Fruit fly (Drosophila melanogaster) whole organism, embryonic: ENCODE data around the gene CG12608.

Source experiments
- Abd-B ChIP-seq: fragments of 200-800 bp; sonication (Bioruptor generic); optimal IDR thresholded peaks from 2 replicates; lab custom pipeline; 2018; ENCODE audit warnings: missing biosample characterization, mild to moderate bottlenecking, missing genetic modification characterization, moderate library complexity
- BEAF-32 ChIP-seq: fragments of 200-800 bp; sonication (Bioruptor generic); optimal IDR thresholded peaks from 3 replicates; lab custom pipeline; 2017; ENCODE audit warnings: missing biosample characterization, missing genetic modification characterization, mild to moderate bottlenecking, moderate library complexity, missing genetic modification reagents
- CG10462 ChIP-seq: fragments of 200-800 bp; sonication (Bioruptor generic); optimal IDR thresholded peaks from 2 replicates; lab custom pipeline; 2016; ENCODE audit warnings: missing biosample characterization, missing genetic modification characterization
- CG10543 ChIP-seq: fragments of 200-800 bp; sonication (Bioruptor generic); optimal IDR thresholded peaks from 3 replicates; lab custom pipeline; 2017; ENCODE audit warnings: missing biosample characterization, mild to moderate bottlenecking, missing genetic modification characterization, moderate library complexity
- CG12219 ChIP-seq: fragments of 200-800 bp; sonication (Bioruptor generic); optimal IDR thresholded peaks from 3 replicates; lab custom pipeline; 2018; ENCODE audit warnings: missing biosample characterization, mild to moderate bottlenecking, missing genetic modification characterization
- CG12299 ChIP-seq: fragments of 200-800 bp; sonication (Bioruptor generic); optimal IDR thresholded peaks from 2 replicates; lab custom pipeline; 2018; ENCODE audit warnings: missing biosample characterization, mild to moderate bottlenecking, missing genetic modification characterization
- CG13123 ChIP-seq: fragments of 200-800 bp; sonication (Bioruptor generic); optimal IDR thresholded peaks from 2 replicates; lab custom pipeline; 2016; ENCODE audit warnings: missing biosample characterization, missing genetic modification characterization
- CG13287 ChIP-seq: fragments of 200-800 bp; sonication (Bioruptor generic); IDR thresholded peaks from 2 replicates; pipeline ENCODE4 v1.3.6; 2022; ENCODE audit warnings: missing biosample characterization, missing genetic modification characterization; ENCODE audit not compliant: partially characterized antibody
- CG14710 ChIP-seq: fragments of 200-800 bp; sonication (Bioruptor generic); optimal IDR thresholded peaks from 3 replicates; lab custom pipeline; 2019; ENCODE audit warnings: missing biosample characterization, mild to moderate bottlenecking, missing genetic modification characterization, moderate library complexity
- CG17385 ChIP-seq: fragments of 200-800 bp; sonication (Bioruptor generic); optimal IDR thresholded peaks from 3 replicates; lab custom pipeline; 2018; ENCODE audit warnings: missing biosample characterization, mild to moderate bottlenecking, missing genetic modification characterization
- CG17802 ChIP-seq: fragments of 200-800 bp; sonication (Bioruptor generic); optimal IDR thresholded peaks from 2 replicates; lab custom pipeline; 2018; ENCODE audit warnings: missing biosample characterization, mild to moderate bottlenecking, missing genetic modification characterization, moderate library complexity
- CG17829 ChIP-seq: fragments of 200-800 bp; optimal IDR thresholded peaks from 2 replicates; lab custom pipeline; 2019; ENCODE audit warnings: missing biosample characterization, mild to moderate bottlenecking, missing genetic modification characterization, moderate library complexity
- CG18476 ChIP-seq: fragments of 200-800 bp; sonication (Bioruptor generic); optimal IDR thresholded peaks from 2 replicates; lab custom pipeline; 2016; ENCODE audit warnings: missing biosample characterization, mild to moderate bottlenecking, missing genetic modification characterization
- CG32767 ChIP-seq: fragments of 200-800 bp; sonication (Bioruptor generic); IDR thresholded peaks from 2 replicates; pipeline ENCODE4 v1.3.6; 2022; ENCODE audit warnings: missing biosample characterization, missing genetic modification characterization
- CG33557 ChIP-seq: fragments of 200-800 bp; sonication (Bioruptor generic); optimal IDR thresholded peaks from 2 replicates; lab custom pipeline; 2019; ENCODE audit warnings: missing biosample characterization, mild to moderate bottlenecking, missing genetic modification characterization, moderate library complexity
- CG34376 ChIP-seq: fragments of 200-800 bp; sonication (Bioruptor generic); optimal IDR thresholded peaks from 2 replicates; lab custom pipeline; 2018; ENCODE audit warnings: missing biosample characterization, mild to moderate bottlenecking, missing genetic modification characterization
- CG3726 ChIP-seq: fragments of 200-800 bp; sonication (Bioruptor generic); IDR thresholded peaks from 3 replicates; pipeline ENCODE4, ENCODE4 v1.3.6; 2022; ENCODE audit warnings: missing biosample characterization, missing genetic modification characterization
- CG4730 ChIP-seq: fragments of 200-800 bp; sonication (Bioruptor generic); IDR thresholded peaks from 2 replicates; pipeline ENCODE4 v1.3.6; 2022; ENCODE audit warnings: missing biosample characterization, missing genetic modification characterization
- CG6854 ChIP-seq: fragments of 200-800 bp; sonication (Bioruptor generic); optimal IDR thresholded peaks from 3 replicates; lab custom pipeline; 2017; ENCODE audit warnings: missing biosample characterization, mild to moderate bottlenecking, missing genetic modification characterization
- CG9215 ChIP-seq: fragments of 200-800 bp; sonication (Bioruptor generic); IDR thresholded peaks from 2 replicates; pipeline ENCODE4 v1.3.6; 2022; ENCODE audit warnings: missing biosample characterization, missing genetic modification characterization
- CG9817 ChIP-seq: fragments of 200-800 bp; sonication (Bioruptor generic); optimal IDR thresholded peaks from 2 replicates; lab custom pipeline; 2018; ENCODE audit warnings: missing biosample characterization, mild to moderate bottlenecking, missing genetic modification characterization, moderate library complexity
- Doc2 ChIP-seq: fragments of 200-800 bp; sonication (Bioruptor generic); IDR thresholded peaks from 2 replicates; pipeline ENCODE4 v1.3.6; 2022; ENCODE audit warnings: missing biosample characterization, missing genetic modification characterization
- Elba2 ChIP-seq: fragments of 200-800 bp; sonication (Bioruptor generic); optimal IDR thresholded peaks from 3 replicates; lab custom pipeline; 2016; ENCODE audit warnings: missing biosample characterization, missing genetic modification characterization
- Fer3 ChIP-seq: fragments of 200-800 bp; sonication (Bioruptor generic); optimal IDR thresholded peaks from 2 replicates; lab custom pipeline; 2018; ENCODE audit warnings: missing biosample characterization, mild to moderate bottlenecking, missing genetic modification characterization, moderate library complexity
- Hey ChIP-seq: fragments of 200-800 bp; sonication (Bioruptor generic); optimal IDR thresholded peaks from 3 replicates; lab custom pipeline; 2018; ENCODE audit warnings: missing biosample characterization, mild to moderate bottlenecking, missing genetic modification characterization
- HmgZ ChIP-seq: fragments of 200-800 bp; sonication (Bioruptor generic); optimal IDR thresholded peaks from 2 replicates; lab custom pipeline; 2018; ENCODE audit warnings: missing biosample characterization, mild to moderate bottlenecking, missing genetic modification characterization
- Hr3 ChIP-seq: fragments of 200-800 bp; sonication (Bioruptor generic); optimal IDR thresholded peaks from 3 replicates; lab custom pipeline; 2016; ENCODE audit warnings: missing biosample characterization, missing genetic modification characterization
- Hr78 ChIP-seq, 2 experiments: fragments of 200-800 bp in 1 of 2; fragments of >200 bp in 1 of 2; sonication (Bioruptor generic) in 1 of 2; optimal IDR thresholded peaks; 2 replicates each; lab custom pipeline; 2017 to 2019; ENCODE audit warnings: missing biosample characterization in 2 of 2, missing genetic modification characterization in 2 of 2, mild to moderate bottlenecking in 1 of 2, moderate library complexity in 1 of 2
- MESR4 ChIP-seq: fragments of 200-800 bp; sonication (Bioruptor generic); optimal IDR thresholded peaks from 2 replicates; lab custom pipeline; 2018; ENCODE audit warnings: missing biosample characterization, mild to moderate bottlenecking, missing genetic modification characterization, moderate library complexity
- Max ChIP-seq: fragments of 200-800 bp; sonication (Bioruptor generic); optimal IDR thresholded peaks from 2 replicates; lab custom pipeline; 2016; ENCODE audit warnings: missing biosample characterization, mild to moderate bottlenecking, missing genetic modification characterization
- Meics ChIP-seq: fragments of 200-800 bp; sonication (Bioruptor generic); optimal IDR thresholded peaks from 2 replicates; lab custom pipeline; 2017; ENCODE audit warnings: missing biosample characterization, mild to moderate bottlenecking, missing genetic modification characterization
- Opbp ChIP-seq: fragments of 200-800 bp; sonication (Bioruptor generic); IDR thresholded peaks from 3 replicates; pipeline ENCODE4 v1.3.6; 2022; ENCODE audit warnings: missing biosample characterization, missing genetic modification characterization; ENCODE audit not compliant: partially characterized antibody
- Optix ChIP-seq: fragments of 200-800 bp; sonication (Bioruptor generic); IDR thresholded peaks from 3 replicates; pipeline ENCODE4 v1.3.6; 2022; ENCODE audit warnings: missing biosample characterization, missing genetic modification characterization
- Side ChIP-seq: fragments of 200-800 bp; sonication (Bioruptor generic); optimal IDR thresholded peaks from 2 replicates; lab custom pipeline; 2016; ENCODE audit warnings: missing biosample characterization, missing genetic modification characterization
- amos ChIP-seq: fragments of 200-800 bp; sonication (Bioruptor generic); IDR thresholded peaks from 2 replicates; pipeline ENCODE4 v1.3.6; 2022; ENCODE audit warnings: missing biosample characterization, missing genetic modification characterization; ENCODE audit not compliant: partially characterized antibody
- exex ChIP-seq: fragments of 200-800 bp; sonication (Bioruptor generic); optimal IDR thresholded peaks from 4 replicates; lab custom pipeline; 2018; ENCODE audit warnings: missing biosample characterization, mild to moderate bottlenecking, missing genetic modification characterization, moderate library complexity
- fd102C ChIP-seq: fragments of 200-800 bp; sonication (Bioruptor generic); optimal IDR thresholded peaks from 2 replicates; lab custom pipeline; 2018; ENCODE audit warnings: missing biosample characterization, mild to moderate bottlenecking, missing genetic modification characterization, moderate library complexity
- fd3F ChIP-seq: fragments of 200-800 bp; sonication (Bioruptor generic); optimal IDR thresholded peaks from 2 replicates; lab custom pipeline; 2018; ENCODE audit warnings: missing biosample characterization, mild to moderate bottlenecking, missing genetic modification characterization, moderate library complexity
- fd64A ChIP-seq: fragments of 200-800 bp; sonication (Bioruptor generic); optimal IDR thresholded peaks from 3 replicates; lab custom pipeline; 2018; ENCODE audit warnings: missing biosample characterization, mild to moderate bottlenecking, missing genetic modification characterization
- gce ChIP-seq: fragments of 200-800 bp; sonication (Bioruptor generic); IDR thresholded peaks from 3 replicates; pipeline ENCODE4 v1.3.6; 2022; ENCODE audit warnings: missing biosample characterization, missing genetic modification characterization
- gcm2 ChIP-seq: fragments of 200-800 bp; sonication (Bioruptor generic); optimal IDR thresholded peaks from 2 replicates; lab custom pipeline; 2016; ENCODE audit warnings: missing biosample characterization, missing genetic modification characterization
- her ChIP-seq: fragments of 200-800 bp; sonication (Bioruptor generic); optimal IDR thresholded peaks from 2 replicates; lab custom pipeline; 2016; ENCODE audit warnings: missing biosample characterization, missing genetic modification characterization
- maf-S ChIP-seq: fragments of 200-800 bp; sonication (Bioruptor generic); optimal IDR thresholded peaks from 2 replicates; lab custom pipeline; 2016; ENCODE audit warnings: missing biosample characterization, missing genetic modification characterization
- mam ChIP-seq: fragments of 200-800 bp; sonication (Bioruptor generic); optimal IDR thresholded peaks from 3 replicates; lab custom pipeline; 2016; ENCODE audit warnings: missing biosample characterization, missing genetic modification characterization
- onecut ChIP-seq: fragments of 200-800 bp; sonication (Bioruptor generic); IDR thresholded peaks from 2 replicates; pipeline ENCODE4 v1.3.6; 2022; ENCODE audit warnings: missing biosample characterization, missing genetic modification characterization
- otp ChIP-seq: fragments of 200-800 bp; sonication (Bioruptor generic); IDR thresholded peaks from 3 replicates; pipeline ENCODE4, ENCODE4 v1.3.6; 2022; ENCODE audit warnings: missing biosample characterization, missing genetic modification characterization
- sr ChIP-seq: fragments of 200-800 bp; sonication (Bioruptor generic); IDR thresholded peaks from 3 replicates; pipeline ENCODE4 v1.3.6; 2022; ENCODE audit warnings: missing biosample characterization, missing genetic modification characterization
- tgo ChIP-seq: fragments of 200-800 bp; sonication (Bioruptor generic); IDR thresholded peaks from 3 replicates; pipeline ENCODE4 v1.3.6; 2022; ENCODE audit warnings: missing biosample characterization, missing genetic modification characterization
- twi ChIP-seq: fragments of 200-800 bp; optimal IDR thresholded peaks from 2 replicates; lab custom pipeline; 2019; ENCODE audit warnings: missing biosample characterization, mild to moderate bottlenecking, missing genetic modification characterization, moderate library complexity

Gene CG12608

DNA sequence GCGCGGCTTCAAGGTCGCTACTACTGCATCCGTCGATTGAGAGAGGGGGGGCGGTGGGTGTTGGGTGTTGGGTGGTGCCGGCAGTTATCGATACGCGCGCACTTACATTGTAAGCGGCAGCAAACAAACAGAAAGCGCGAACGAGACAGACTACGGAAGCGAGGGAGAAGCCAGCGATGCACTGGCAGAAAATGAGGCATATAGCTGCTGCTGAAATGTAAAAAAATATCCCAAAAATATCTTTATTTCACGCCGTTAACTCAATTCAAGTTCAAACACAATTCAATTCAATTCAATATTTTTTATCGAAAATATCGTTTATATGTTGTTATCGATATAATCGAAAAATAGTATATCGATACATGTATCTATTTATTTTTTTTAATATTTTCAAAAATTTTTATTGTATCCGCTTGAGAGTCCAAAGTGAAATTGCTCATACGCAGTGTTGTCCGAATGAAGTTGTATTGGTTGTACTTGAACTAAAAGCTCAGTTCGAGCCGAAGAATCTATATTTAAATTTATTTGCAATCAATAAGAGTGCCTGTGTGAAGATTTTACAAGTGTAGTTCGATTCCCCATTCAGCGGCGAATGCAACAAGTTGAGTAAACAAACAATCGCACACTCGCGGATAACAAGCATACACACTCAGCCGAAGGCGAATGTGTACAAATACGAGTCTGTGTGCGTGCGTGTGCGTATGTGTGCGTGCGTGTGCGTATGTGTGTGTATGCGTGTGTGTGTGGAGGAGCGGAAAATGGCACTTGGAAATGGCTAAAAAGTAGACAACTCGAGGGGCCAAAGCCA lies 32.1 kb downstream of the CG12608 start (continued):
- TF ChIP-seq CG9215 (GFP tag; lab: Robert Waterston, UW) (no peak), twi (no peak), BEAF-32 (GFP tag; lab: Kevin White, UChicago) (no peak), CG14710 (no peak), Optix (GFP tag; lab: Robert Waterston, UW) (no peak), Doc2 (GFP tag; lab: Robert Waterston, UW) (no peak), otp (GFP tag; lab: Robert Waterston, UW) (no peak), exex (tag; lab: Kevin White, UChicago) (no peak), CG34376 (GFP tag; lab: Kevin White, UChicago) (no peak), sr (GFP tag; lab: Robert Waterston, UW) (no peak), CG3726 (GFP tag; lab: Robert Waterston, UW) (0 out of 3 replicates have a peak, but pooled peaks have one; percentile 16), CG6854 (GFP tag; lab: Kevin White, UChicago) (no peak), gcm2 (GFP tag; lab: Kevin White, UChicago) (no peak), Side (no peak), CG13123 (GFP tag; lab: Kevin White, UChicago) (no peak), fd102C (GFP tag; lab: Kevin White, UChicago) (no peak), tgo (peak; percentile 41; the same call in 1 of the 3 replicates), amos (no peak), Hey (tag; lab: Kevin White, UChicago) (no peak), Hr78 (GFP tag; optimal IDR thresholded peaks at IDR 0.05; lab: Kevin White, UChicago) (no peak), Abd-B (GFP tag; lab: Kevin White, UChicago) (peak; percentile 18), mam (GFP tag; lab: Kevin White, UChicago) (no peak), maf-S (GFP tag; lab: Kevin White, UChicago) (no peak), onecut (GFP tag; lab: Robert Waterston, UW) (no peak), CG17829 (tag; lab: Kevin White, UChicago) (peak; percentile 1), HmgZ (no peak), CG33557 (GFP tag; lab: Kevin White, UChicago) (no peak), Max (GFP tag; lab: Kevin White, UChicago) (no peak), CG10462 (no peak), CG17385 (GFP tag; lab: Kevin White, UChicago) (peak; percentile 4), CG4730 (0 out of 2 replicates have a peak, but pooled peaks have one; percentile 9), her (GFP tag; lab: Kevin White, UChicago) (no peak), CG18476 (no peak), MESR4 (no peak), fd3F (GFP tag; lab: Kevin White, UChicago) (no peak), CG12219 (GFP tag; lab: Kevin White, UChicago) (no peak), CG17802 (tag; lab: Kevin White, UChicago) (no peak), CG12299 (tag; lab: Kevin White, UChicago) (no peak), CG13287 (no peak), CG32767 (GFP tag; lab: Robert Waterston, UW) (no peak), fd64A (GFP tag; lab: Kevin White, UChicago) (no peak), Hr3 (GFP tag; lab: Kevin White, UChicago) (no peak), Meics (GFP tag; lab: Kevin White, UChicago) (peak; percentile 13), Elba2 (GFP tag; lab: Kevin White, UChicago) (no peak), CG9817 (tag; lab: Kevin White, UChicago) (peak; percentile 12), Opbp (GFP tag; lab: Robert Waterston, UW) (no peak), Fer3 (tag; lab: Kevin White, UChicago) (no peak), gce (GFP tag; lab: Robert Waterston, UW) (peak; percentile 86; the same call in 2 of the 3 replicates), CG10543 (GFP tag; lab: Kevin White, UChicago) (no peak)
